Fruit fly (Drosophila melanogaster): ENCODE measurements around the gene CG8064.
A peak's percentile ranks its signal among the peaks of the same experiment; 100 is the strongest.

CG8064 gene

dm6 chr3R:18244171-18245043 is 39.1 kb upstream of the CG8064 start (continued):
- no peak for TF ChIP-seq CG15514 (GFP tag; optimal IDR thresholded peaks at IDR 0.05)
- TF ChIP-seq CG13287 (GFP tag; IDR thresholded peaks at IDR 0.05; ENCODE audit: partially characterized antibody), result 0 out of 2 replicates have a peak, but pooled peaks have one; percentile 29
- TF ChIP-seq Trl (optimal IDR thresholded peaks at IDR 0.05), result peak; percentile 91 to 94
- TF ChIP-seq Trl (GFP tag; optimal IDR thresholded peaks at IDR 0.05), result peak; percentile 43
- no peak for TF ChIP-seq HLH4C (GFP tag; IDR thresholded peaks at IDR 0.05; ENCODE audit: partially characterized antibody)
- TF ChIP-seq GATAe (GFP tag; conservative IDR thresholded peaks at IDR 0.05), result no peak
- no peak for TF ChIP-seq CG8944 (GFP tag; optimal IDR thresholded peaks at IDR 0.05)
- TF ChIP-seq vnd (GFP tag; IDR thresholded peaks at IDR 0.05; ENCODE audit: partially characterized antibody), result no peak
- no peak for TF ChIP-seq H15 (GFP tag; IDR thresholded peaks at IDR 0.05)
- no peak for TF ChIP-seq Mes4 (GFP tag; optimal IDR thresholded peaks at IDR 0.05)
- no peak for TF ChIP-seq Dip2 (GFP tag; IDR thresholded peaks at IDR 0.05)
- no peak for TF ChIP-seq CG12236 (GFP tag; optimal IDR thresholded peaks at IDR 0.05)
- TF ChIP-seq NC2α (GFP tag; optimal IDR thresholded peaks at IDR 0.05), result no peak
- TF ChIP-seq CrebB (tag; optimal IDR thresholded peaks at IDR 0.05), result no peak
- TF ChIP-seq bowl (GFP tag; IDR thresholded peaks at IDR 0.05), result no peak
- peak; percentile 93 for TF ChIP-seq CG10321 (GFP tag; IDR thresholded peaks at IDR 0.05)
- TF ChIP-seq CG4282 (GFP tag; optimal IDR thresholded peaks at IDR 0.05), result no peak
- no peak for TF ChIP-seq CG10979 (tag; optimal IDR thresholded peaks at IDR 0.05)
- no peak for TF ChIP-seq oc (tag; optimal IDR thresholded peaks at IDR 0.05)
- no peak for TF ChIP-seq schlank (tag; optimal IDR thresholded peaks at IDR 0.05)
- TF ChIP-seq CG11456 (GFP tag; IDR thresholded peaks at IDR 0.05), result 0 out of 3 replicates have a peak, but pooled peaks have one; percentile 42
- no peak for TF ChIP-seq CTCF (GFP tag; optimal IDR thresholded peaks at IDR 0.05)
- no peak for TF ChIP-seq CG13296 (GFP tag; optimal IDR thresholded peaks at IDR 0.05)
- no peak for TF ChIP-seq slou (GFP tag; optimal IDR thresholded peaks at IDR 0.05)
- peak; percentile 51 for TF ChIP-seq CG34376 (GFP tag; optimal IDR thresholded peaks at IDR 0.05)
- peak; percentile 69 for TF ChIP-seq ERR (GFP tag; optimal IDR thresholded peaks at IDR 0.05)
- TF ChIP-seq E2f1 (GFP tag; IDR thresholded peaks at IDR 0.05), result peak; percentile 36; the same call in 1 of the 2 replicates
- TF ChIP-seq pb (GFP tag; optimal IDR thresholded peaks at IDR 0.05), result no peak
- peak; percentile 85 for TF ChIP-seq CG32767 (GFP tag; IDR thresholded peaks at IDR 0.05)
- TF ChIP-seq CG8359 (GFP tag; optimal IDR thresholded peaks at IDR 0.05; ENCODE audit: borderline replicate concordance), result no peak
- TF ChIP-seq Meics (GFP tag; optimal IDR thresholded peaks at IDR 0.05), result no peak
- TF ChIP-seq btn (GFP tag; optimal IDR thresholded peaks at IDR 0.05), result no peak
- TF ChIP-seq CG12104 (GFP tag; optimal IDR thresholded peaks at IDR 0.05), result no peak
- peak; percentile 11 for TF ChIP-seq her (GFP tag; optimal IDR thresholded peaks at IDR 0.05)
- no peak for TF ChIP-seq CG1647 (GFP tag; optimal IDR thresholded peaks at IDR 0.05)
- no peak for TF ChIP-seq CG6683 (GFP tag; optimal IDR thresholded peaks at IDR 0.05)
- TF ChIP-seq B-H2 (GFP tag; optimal IDR thresholded peaks at IDR 0.05), result no peak
- no peak for TF ChIP-seq CG13775 (GFP tag; optimal IDR thresholded peaks at IDR 0.05)
- no peak for TF ChIP-seq CG11560 (tag; IDR thresholded peaks at IDR 0.05)
- TF ChIP-seq CG10267 (tag; optimal IDR thresholded peaks at IDR 0.05), result no peak
- no peak for TF ChIP-seq pnt (GFP tag; optimal IDR thresholded peaks at IDR 0.05)
- no peak for TF ChIP-seq Hey (tag; optimal IDR thresholded peaks at IDR 0.05)
- no peak for TF ChIP-seq CG16815 (GFP tag; optimal IDR thresholded peaks at IDR 0.05)
- TF ChIP-seq ash1 (GFP tag; optimal IDR thresholded peaks at IDR 0.05), result no peak
- TF ChIP-seq chif (GFP tag; optimal IDR thresholded peaks at IDR 0.05), result no peak
- no peak for TF ChIP-seq Asciz (GFP tag; optimal IDR thresholded peaks at IDR 0.05)
- TF ChIP-seq Neu2 (GFP tag; optimal IDR thresholded peaks at IDR 0.05; ENCODE audit: borderline replicate concordance), result no peak
- no peak for TF ChIP-seq Sin3A (optimal IDR thresholded peaks at IDR 0.05)
- TF ChIP-seq toy (GFP tag; IDR thresholded peaks at IDR 0.05), result no peak
- no peak for TF ChIP-seq CG16813 (GFP tag; IDR thresholded peaks at IDR 0.05; ENCODE audit: partially characterized antibody)

All from whole organism, embryonic.